Fruit fly (Drosophila melanogaster): ENCODE data around the gene Acsx2.

- TF ChIP-seq CG7045 (GFP tag; optimal IDR thresholded peaks at IDR 0.05) (no peak), kay (GFP tag; ENCODE audit: borderline replicate concordance) (no peak), CG12768 (GFP tag; optimal IDR thresholded peaks at IDR 0.05) (no peak), CG7101 (tag; optimal IDR thresholded peaks at IDR 0.05) (no peak), bab1 (GFP tag; optimal IDR thresholded peaks at IDR 0.05) (no peak), Hr96 (GFP tag; optimal IDR thresholded peaks at IDR 0.05) (no peak), toe (GFP tag; optimal IDR thresholded peaks at IDR 0.05) (no peak), cic (GFP tag; optimal IDR thresholded peaks at IDR 0.05) (no peak), ovo (GFP tag; optimal IDR thresholded peaks at IDR 0.05) (no peak)
Measured at dm6 chr3R:19801752-19802151, 23.2 kb downstream of the Acsx2 start.

All from whole organism, adult.